Fruit fly (Drosophila melanogaster): Measurements from ENCODE around the gene mei-P26.

Gene mei-P26

dm6 chrX:9127264-9128011 is 35.6 kb upstream of the mei-P26 start:
- TF ChIP-seq Hr96 (GFP tag; optimal IDR thresholded peaks at IDR 0.05) = no peak
- TF ChIP-seq Mnt (GFP tag; optimal IDR thresholded peaks at IDR 0.05) = no peak
- no peak for TF ChIP-seq CG11617 (GFP tag; optimal IDR thresholded peaks at IDR 0.05)
- TF ChIP-seq kay (GFP tag; ENCODE audit: borderline replicate concordance) = no peak
- no peak for TF ChIP-seq bab1 (GFP tag; optimal IDR thresholded peaks at IDR 0.05)
- TF ChIP-seq CG14711 (tag; optimal IDR thresholded peaks at IDR 0.05) = no peak
- TF ChIP-seq CG5204 (GFP tag; optimal IDR thresholded peaks at IDR 0.05) = no peak
- no peak for TF ChIP-seq cic (GFP tag; optimal IDR thresholded peaks at IDR 0.05)
- no peak for TF ChIP-seq CG7101 (tag; optimal IDR thresholded peaks at IDR 0.05)
- TF ChIP-seq CG7045 (GFP tag; optimal IDR thresholded peaks at IDR 0.05) = no peak
- no peak for TF ChIP-seq CG33017 (tag; optimal IDR thresholded peaks at IDR 0.05)
- TF ChIP-seq CG1620 (GFP tag; optimal IDR thresholded peaks at IDR 0.05) = no peak
- TF ChIP-seq cnc (optimal IDR thresholded peaks at IDR 0.05) = no peak
- no peak for TF ChIP-seq CG12768 (GFP tag; optimal IDR thresholded peaks at IDR 0.05)
- TF ChIP-seq Clk (GFP tag; optimal IDR thresholded peaks at IDR 0.05) = no peak

DNA sequence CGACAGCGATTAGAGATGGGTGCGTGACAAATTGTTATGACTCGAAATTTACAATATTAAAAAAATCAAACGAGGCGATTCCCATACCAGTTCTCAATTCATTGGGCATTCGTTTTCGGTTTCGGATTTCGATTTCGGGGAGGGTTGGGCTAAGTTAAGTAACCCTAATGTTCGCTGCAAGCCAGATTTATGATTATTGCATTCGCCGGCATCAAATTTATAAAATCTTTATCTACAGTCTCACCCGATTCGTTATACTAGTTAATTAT is 35.1 kb upstream of the mei-P26 start:
- no peak for TF ChIP-seq Hr96 (GFP tag; optimal IDR thresholded peaks at IDR 0.05)
- TF ChIP-seq CG7045 (GFP tag; optimal IDR thresholded peaks at IDR 0.05) = no peak
- TF ChIP-seq kay (GFP tag; ENCODE audit: borderline replicate concordance) = no peak
- no peak for TF ChIP-seq pad (GFP tag; optimal IDR thresholded peaks at IDR 0.05)
- TF ChIP-seq Crg-1 (GFP tag; optimal IDR thresholded peaks at IDR 0.05) = no peak
- TF ChIP-seq CG12768 (GFP tag; optimal IDR thresholded peaks at IDR 0.05) = no peak
- no peak for TF ChIP-seq Mnt (GFP tag; optimal IDR thresholded peaks at IDR 0.05)
- TF ChIP-seq cic (GFP tag; optimal IDR thresholded peaks at IDR 0.05) = no peak
- no peak for TF ChIP-seq CG14711 (tag; optimal IDR thresholded peaks at IDR 0.05)
- TF ChIP-seq CG33017 (tag; optimal IDR thresholded peaks at IDR 0.05) = no peak
- no peak for TF ChIP-seq CG1620 (GFP tag; optimal IDR thresholded peaks at IDR 0.05)
- no peak for TF ChIP-seq tj (GFP tag; optimal IDR thresholded peaks at IDR 0.05)
- no peak for TF ChIP-seq CG7101 (tag; optimal IDR thresholded peaks at IDR 0.05)
- TF ChIP-seq cnc (optimal IDR thresholded peaks at IDR 0.05) = no peak
- TF ChIP-seq CG11617 (GFP tag; optimal IDR thresholded peaks at IDR 0.05) = no peak
- no peak for TF ChIP-seq toe (GFP tag; optimal IDR thresholded peaks at IDR 0.05)
- TF ChIP-seq bab1 (GFP tag; optimal IDR thresholded peaks at IDR 0.05) = no peak
- no peak for TF ChIP-seq CG5204 (GFP tag; optimal IDR thresholded peaks at IDR 0.05)
- no peak for TF ChIP-seq Clk (GFP tag; optimal IDR thresholded peaks at IDR 0.05)
- no peak for TF ChIP-seq ovo (GFP tag; optimal IDR thresholded peaks at IDR 0.05)

- TF ChIP-seq cnc (optimal IDR thresholded peaks at IDR 0.05) = no peak
- TF ChIP-seq Crg-1 (GFP tag; optimal IDR thresholded peaks at IDR 0.05) = no peak
- no peak for TF ChIP-seq CG1620 (GFP tag; optimal IDR thresholded peaks at IDR 0.05)
- no peak for TF ChIP-seq CG5204 (GFP tag; optimal IDR thresholded peaks at IDR 0.05)
- no peak for TF ChIP-seq toe (GFP tag; optimal IDR thresholded peaks at IDR 0.05)
- no peak for TF ChIP-seq Hr96 (GFP tag; optimal IDR thresholded peaks at IDR 0.05)
- TF ChIP-seq tj (GFP tag; optimal IDR thresholded peaks at IDR 0.05) = no peak
- no peak for TF ChIP-seq ovo (GFP tag; optimal IDR thresholded peaks at IDR 0.05)
- TF ChIP-seq Clk (GFP tag; optimal IDR thresholded peaks at IDR 0.05) = no peak
- TF ChIP-seq CG14711 (tag; optimal IDR thresholded peaks at IDR 0.05) = no peak
- TF ChIP-seq bab1 (GFP tag; optimal IDR thresholded peaks at IDR 0.05) = no peak
- no peak for TF ChIP-seq CG7101 (tag; optimal IDR thresholded peaks at IDR 0.05)
- no peak for TF ChIP-seq pad (GFP tag; optimal IDR thresholded peaks at IDR 0.05)
- TF ChIP-seq CG11617 (GFP tag; optimal IDR thresholded peaks at IDR 0.05) = no peak
These were observed 33.6 kb upstream of the mei-P26 start for dm6 chrX:9129436-9129835.

DNA sequence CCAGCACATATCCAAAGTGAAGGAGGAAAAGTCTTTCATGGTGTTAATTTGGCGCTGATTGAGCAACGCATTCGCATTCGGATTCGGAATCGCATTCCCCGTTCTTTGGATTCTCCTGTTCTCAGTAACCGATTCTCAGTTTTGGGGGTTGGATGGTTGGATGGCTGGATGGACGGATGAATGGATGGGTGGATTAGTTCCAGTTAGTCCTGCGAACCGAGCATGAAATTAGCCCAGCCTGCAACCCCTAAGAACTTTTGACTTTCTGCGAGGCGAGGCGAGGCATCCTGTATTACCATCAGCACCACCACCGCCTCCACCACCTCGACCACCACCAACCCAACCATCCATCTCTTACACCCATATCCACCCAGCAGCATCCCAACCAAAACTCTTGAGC is 32.8 kb upstream of the mei-P26 start:
- TF ChIP-seq kay (GFP tag; ENCODE audit: borderline replicate concordance) (no peak), cnc (optimal IDR thresholded peaks at IDR 0.05) (no peak), toe (GFP tag; optimal IDR thresholded peaks at IDR 0.05) (no peak), CG33017 (tag; optimal IDR thresholded peaks at IDR 0.05) (no peak), cic (GFP tag; optimal IDR thresholded peaks at IDR 0.05) (no peak)

- TF ChIP-seq Hr96 (GFP tag; optimal IDR thresholded peaks at IDR 0.05) = no peak
- TF ChIP-seq CG14711 (tag; optimal IDR thresholded peaks at IDR 0.05) = no peak
- no peak for TF ChIP-seq CG1620 (GFP tag; optimal IDR thresholded peaks at IDR 0.05)
- TF ChIP-seq cnc (optimal IDR thresholded peaks at IDR 0.05) = no peak
- TF ChIP-seq pad (GFP tag; optimal IDR thresholded peaks at IDR 0.05) = no peak
These were observed 31.5 kb upstream of the mei-P26 start for dm6 chrX:9131523-9131922.

- TF ChIP-seq cnc (optimal IDR thresholded peaks at IDR 0.05) (no peak), ovo (GFP tag; optimal IDR thresholded peaks at IDR 0.05) (no peak), CG1620 (GFP tag; optimal IDR thresholded peaks at IDR 0.05) (no peak), pad (GFP tag; optimal IDR thresholded peaks at IDR 0.05) (no peak), Crg-1 (GFP tag; optimal IDR thresholded peaks at IDR 0.05) (no peak), CG12768 (GFP tag; optimal IDR thresholded peaks at IDR 0.05) (no peak), CG7101 (tag; optimal IDR thresholded peaks at IDR 0.05) (no peak), Hr96 (GFP tag; optimal IDR thresholded peaks at IDR 0.05) (no peak), cic (GFP tag; optimal IDR thresholded peaks at IDR 0.05) (no peak), bab1 (GFP tag; optimal IDR thresholded peaks at IDR 0.05) (no peak), tj (GFP tag; optimal IDR thresholded peaks at IDR 0.05) (no peak), Clk (GFP tag; optimal IDR thresholded peaks at IDR 0.05) (no peak), CG11617 (GFP tag; optimal IDR thresholded peaks at IDR 0.05) (no peak)
These were observed 30.3 kb upstream of the mei-P26 start for dm6 chrX:9132589-9133237.
